Worm (Caenorhabditis elegans): ENCODE data around the gene slc-25A18.2.

ce11 chrIV:7497205-7497604 lies 22.4 kb downstream of the slc-25A18.2 start:
- no peak for TF ChIP-seq flt-1 (GFP tag; IDR thresholded peaks at IDR 0.05)
- no peak for TF ChIP-seq klf-2 (GFP tag; conservative IDR thresholded peaks at IDR 0.05)
- TF ChIP-seq med-1 (GFP tag; optimal IDR thresholded peaks at IDR 0.05; ENCODE audit: insufficient read depth), result no peak
